Worm (Caenorhabditis elegans) whole organism, late embryonic: Measurements from ENCODE around the gene nhr-12.

Experiments
- ceh-14 ChIP-seq: sonication (generic microtip); optimal IDR thresholded peaks from 2 replicates; lab custom pipeline; 2016; ENCODE audit warnings: missing genotype, missing genetic modification characterization, missing compliant biosample characterization
- elt-2 ChIP-seq: sonication (generic microtip); optimal IDR thresholded peaks from 2 replicates; lab custom pipeline; 2016; ENCODE audit warnings: missing genetic modification reagents, missing genetic modification characterization, missing compliant biosample characterization
- fax-1 ChIP-seq: sonication (generic microtip); optimal IDR thresholded peaks from 2 replicates; lab custom pipeline; 2016; ENCODE audit warnings: missing genotype, missing genetic modification characterization, missing compliant biosample characterization
- fkh-10 ChIP-seq: fragments of 150-350 bp; optimal IDR thresholded peaks from 2 replicates; lab custom pipeline; 2014; ENCODE audit warnings: missing biosample characterization, missing genetic modification reagents, missing genetic modification characterization
- gmeb-2 ChIP-seq: sonication (generic microtip); optimal IDR thresholded peaks from 2 replicates; lab custom pipeline; 2016; ENCODE audit warnings: missing genetic modification characterization, inconsistent platforms, missing compliant biosample characterization
- hlh-13 ChIP-seq: fragments of 200-800 bp; sonication (Bioruptor generic); optimal IDR thresholded peaks from 2 replicates; lab custom pipeline; 2018; ENCODE audit warnings: mild to moderate bottlenecking, missing genetic modification characterization, missing compliant biosample characterization
- hlh-30 ChIP-seq: sonication (generic microtip); optimal IDR thresholded peaks from 2 replicates; lab custom pipeline; 2017; ENCODE audit warnings: antibody characterized with exemption, missing genetic modification characterization, missing compliant biosample characterization; ENCODE audit not compliant: insufficient read depth
- nfya-1 ChIP-seq: sonication (generic microtip); optimal IDR thresholded peaks from 2 replicates; lab custom pipeline; 2017; ENCODE audit warnings: missing genetic modification characterization, mild to moderate bottlenecking, missing compliant biosample characterization, antibody characterized with exemption, moderate library complexity
- nhr-11 ChIP-seq: fragments of 150-350 bp; optimal IDR thresholded peaks from 2 replicates; lab custom pipeline; 2014; ENCODE audit warnings: missing biosample characterization, missing genetic modification characterization
- pha-4 ChIP-seq: fragments of 150-350 bp; optimal IDR thresholded peaks from 2 replicates; lab custom pipeline; 2018; ENCODE audit warnings: missing biosample characterization, missing genetic modification reagents, missing genetic modification characterization
- pqm-1 ChIP-seq: sonication (generic microtip); optimal IDR thresholded peaks from 2 replicates; lab custom pipeline; 2016; ENCODE audit warnings: missing genetic modification characterization, missing compliant biosample characterization
- syd-9 ChIP-seq: sonication (generic microtip); optimal IDR thresholded peaks from 2 replicates; lab custom pipeline; 2016; ENCODE audit warnings: mild to moderate bottlenecking, missing genetic modification characterization, moderate library complexity, missing compliant biosample characterization

ce11 chrV:10065679-10066078, 18.2 kb downstream of the nhr-12 start:
- TF ChIP-seq syd-9 (tag; lab: Kevin White, UChicago) (no peak), ceh-14 (no peak), pha-4 (tag; lab: Kevin White, UChicago) (no peak), hlh-13 (no peak), pqm-1 (no peak), hlh-30 (tag; lab: Kevin White, UChicago) (no peak), nhr-11 (tag; lab: Kevin White, UChicago) (no peak), fax-1 (tag; lab: Kevin White, UChicago) (no peak), nfya-1 (tag; lab: Kevin White, UChicago) (no peak), fkh-10 (GFP tag; lab: Kevin White, UChicago) (no peak), gmeb-2 (tag; lab: Kevin White, UChicago) (no peak), elt-2 (tag; lab: Kevin White, UChicago) (no peak)
